Fruit fly (Drosophila melanogaster) whole organism, embryonic: ENCODE measurements around the gene CG33111.

Experiments used
- Atf-2 ChIP-seq: fragments of 200-800 bp; sonication (Bioruptor generic); optimal IDR thresholded peaks from 2 replicates; lab custom pipeline; 2016; ENCODE audit warnings: missing biosample characterization, missing genetic modification characterization
- Blimp-1 ChIP-seq: fragments of 200-800 bp; sonication (Bioruptor generic); optimal IDR thresholded peaks from 3 replicates; lab custom pipeline; 2018; ENCODE audit warnings: missing biosample characterization, missing genetic modification characterization, mild to moderate bottlenecking, moderate library complexity, missing genetic modification reagents
- CG10267 ChIP-seq: fragments of 200-800 bp; sonication (Bioruptor generic); optimal IDR thresholded peaks from 2 replicates; lab custom pipeline; 2018; ENCODE audit warnings: missing biosample characterization, mild to moderate bottlenecking, missing genetic modification characterization, moderate library complexity
- CG10959 ChIP-seq: fragments of 200-800 bp; sonication (Bioruptor generic); IDR thresholded peaks from 2 replicates; pipeline ENCODE4 v1.3.6; 2022; ENCODE audit warnings: missing biosample characterization, missing genetic modification characterization
- CG10979 ChIP-seq: fragments of 200-800 bp; sonication (Bioruptor generic); optimal IDR thresholded peaks from 2 replicates; lab custom pipeline; 2018; ENCODE audit warnings: missing biosample characterization, mild to moderate bottlenecking, missing genetic modification characterization, moderate library complexity
- CG13894 ChIP-seq: fragments of 200-800 bp; sonication (Bioruptor generic); optimal IDR thresholded peaks from 3 replicates; lab custom pipeline; 2018; ENCODE audit warnings: missing biosample characterization, mild to moderate bottlenecking, missing genetic modification characterization, moderate library complexity
- CG14441 ChIP-seq: fragments of 200-800 bp; sonication (Bioruptor generic); IDR thresholded peaks from 2 replicates; pipeline ENCODE4 v1.3.6; 2022; ENCODE audit warnings: missing biosample characterization, missing genetic modification characterization
- CG15479 ChIP-seq: fragments of 200-800 bp; sonication (Bioruptor generic); optimal IDR thresholded peaks from 3 replicates; lab custom pipeline; 2019; ENCODE audit warnings: missing biosample characterization, mild to moderate bottlenecking, missing genetic modification characterization, moderate library complexity
- CG17829 ChIP-seq: fragments of 200-800 bp; optimal IDR thresholded peaks from 2 replicates; lab custom pipeline; 2019; ENCODE audit warnings: missing biosample characterization, mild to moderate bottlenecking, missing genetic modification characterization, moderate library complexity
- CG18262 ChIP-seq: fragments of 200-800 bp; optimal IDR thresholded peaks from 3 replicates; lab custom pipeline; 2019; ENCODE audit warnings: missing biosample characterization, mild to moderate bottlenecking, missing genetic modification characterization, moderate library complexity
- CG2678 ChIP-seq: fragments of 200-800 bp; sonication (Bioruptor generic); optimal IDR thresholded peaks from 3 replicates; lab custom pipeline; 2019; ENCODE audit warnings: missing biosample characterization, mild to moderate bottlenecking, missing genetic modification characterization, moderate library complexity
- CG2712 ChIP-seq: fragments of 200-800 bp; optimal IDR thresholded peaks from 3 replicates; lab custom pipeline; 2019; ENCODE audit warnings: missing biosample characterization, mild to moderate bottlenecking, missing genetic modification characterization, moderate library complexity
- CG30403 ChIP-seq: fragments of 200-800 bp; sonication (Bioruptor generic); optimal IDR thresholded peaks from 3 replicates; lab custom pipeline; 2016; ENCODE audit warnings: missing biosample characterization, missing genetic modification characterization
- CG31441 ChIP-seq: fragments of 200-800 bp; sonication (Bioruptor generic); IDR thresholded peaks from 2 replicates; pipeline ENCODE4 v1.3.6; 2022; ENCODE audit warnings: missing biosample characterization, missing genetic modification characterization
- CG3995 ChIP-seq: fragments of 200-800 bp; sonication (Bioruptor generic); optimal IDR thresholded peaks from 3 replicates; lab custom pipeline; 2016; ENCODE audit warnings: missing biosample characterization, missing genetic modification characterization
- CG4424 ChIP-seq: fragments of 200-800 bp; sonication (Bioruptor generic); optimal IDR thresholded peaks from 3 replicates; lab custom pipeline; 2016; ENCODE audit warnings: missing biosample characterization, missing genetic modification characterization
- CG7786 ChIP-seq: fragments of 200-800 bp; sonication (Bioruptor generic); optimal IDR thresholded peaks from 2 replicates; lab custom pipeline; 2016; ENCODE audit warnings: missing biosample characterization, missing genetic modification characterization
- CG8290 ChIP-seq, 3 experiments: fragments of 200-800 bp; sonication (Bioruptor generic); optimal IDR thresholded peaks; 2 replicates each; lab custom pipeline; 2016 to 2019; ENCODE audit warnings: missing biosample characterization in 3 of 3, missing genetic modification characterization in 3 of 3, mild to moderate bottlenecking in 2 of 3, moderate library complexity in 1 of 3
- CTCF ChIP-seq: fragments of 200-800 bp; sonication (Bioruptor generic); optimal IDR thresholded peaks from 2 replicates; lab custom pipeline; 2017; ENCODE audit warnings: missing biosample characterization, mild to moderate bottlenecking, missing genetic modification characterization, moderate library complexity
- Drgx ChIP-seq: fragments of 200-800 bp; sonication (Bioruptor generic); IDR thresholded peaks from 2 replicates; pipeline ENCODE4 v1.3.6; 2022; ENCODE audit warnings: missing biosample characterization, missing genetic modification characterization
- ERR ChIP-seq: fragments of 200-800 bp; sonication (Bioruptor generic); optimal IDR thresholded peaks from 2 replicates; lab custom pipeline; 2016; ENCODE audit warnings: missing biosample characterization, missing genetic modification characterization
- Ets65A ChIP-seq: fragments of 200-800 bp; sonication (Bioruptor generic); peaks from one replicate; lab custom pipeline; 2016; ENCODE audit warnings: missing biosample characterization, missing genetic modification characterization
- Fer1 ChIP-seq: fragments of 200-800 bp; sonication (Bioruptor generic); optimal IDR thresholded peaks from 2 replicates; lab custom pipeline; 2017; ENCODE audit warnings: missing biosample characterization, mild to moderate bottlenecking, missing genetic modification characterization
- Gug ChIP-seq: fragments of 200-800 bp; sonication (Bioruptor generic); IDR thresholded peaks from 4 replicates; pipeline ENCODE4 v1.3.6; 2022; ENCODE audit warnings: missing biosample characterization, missing genetic modification characterization
- HHEX ChIP-seq: fragments of 200-800 bp; sonication (Bioruptor generic); optimal IDR thresholded peaks from 3 replicates; lab custom pipeline; 2017; ENCODE audit warnings: missing biosample characterization, mild to moderate bottlenecking, missing genetic modification characterization, missing genetic modification reagents
- Med ChIP-seq: fragments of 200-800 bp; sonication (Bioruptor generic); peaks from one replicate; lab custom pipeline; 2016; ENCODE audit warnings: missing biosample characterization, missing genetic modification characterization, mild to moderate bottlenecking, inconsistent platforms, moderate library complexity
- NK7.1 ChIP-seq: fragments of 200-800 bp; sonication (Bioruptor generic); optimal IDR thresholded peaks from 3 replicates; lab custom pipeline; 2016; ENCODE audit warnings: missing biosample characterization, missing genetic modification characterization
- Pdp1 ChIP-seq, 2 experiments: fragments of 200-800 bp; sonication (Bioruptor generic); optimal IDR thresholded peaks; 3 replicates each; lab custom pipeline; 2016; ENCODE audit warnings: missing biosample characterization in 2 of 2, missing genetic modification characterization in 2 of 2, mild to moderate bottlenecking in 1 of 2, moderate library complexity in 1 of 2
- Side ChIP-seq: fragments of 200-800 bp; sonication (Bioruptor generic); optimal IDR thresholded peaks from 2 replicates; lab custom pipeline; 2016; ENCODE audit warnings: missing biosample characterization, missing genetic modification characterization
- ara ChIP-seq: fragments of 200-800 bp; sonication (Bioruptor generic); IDR thresholded peaks from 2 replicates; pipeline ENCODE4 v1.3.6; 2022; ENCODE audit warnings: missing biosample characterization, missing genetic modification characterization
- bowl ChIP-seq: fragments of 200-800 bp; sonication (Bioruptor generic); IDR thresholded peaks from 2 replicates; pipeline ENCODE4 v1.3.6; 2022; ENCODE audit warnings: missing biosample characterization, missing genetic modification characterization
- chinmo ChIP-seq: fragments of 200-800 bp; sonication (Bioruptor generic); IDR thresholded peaks from 4 replicates; pipeline ENCODE4 v1.3.6; 2022; ENCODE audit warnings: missing biosample characterization, missing genetic modification characterization; ENCODE audit not compliant: partially characterized antibody
- crc ChIP-seq: fragments of 200-800 bp; sonication (Bioruptor generic); optimal IDR thresholded peaks from 2 replicates; lab custom pipeline; 2016; ENCODE audit warnings: missing biosample characterization, missing genetic modification characterization
- crol ChIP-seq: fragments of 200-800 bp; sonication (Bioruptor generic); IDR thresholded peaks from 2 replicates; pipeline ENCODE4 v1.3.6; 2022; ENCODE audit warnings: missing biosample characterization, missing genetic modification characterization
- crp ChIP-seq, 2 experiments: fragments of 200-800 bp; sonication (Bioruptor generic); optimal IDR thresholded peaks; 2 replicates in 1 of 2; 3 replicates in 1 of 2; lab custom pipeline; 2017; ENCODE audit warnings: missing biosample characterization in 2 of 2, missing genetic modification characterization in 2 of 2, mild to moderate bottlenecking in 1 of 2, moderate library complexity in 1 of 2
- dmrt11E ChIP-seq: fragments of 200-800 bp; sonication (Bioruptor generic); optimal IDR thresholded peaks from 3 replicates; lab custom pipeline; 2018; ENCODE audit warnings: missing biosample characterization, mild to moderate bottlenecking, missing genetic modification characterization, moderate library complexity
- kay ChIP-seq: fragments of 200-800 bp; sonication (Bioruptor generic); optimal IDR thresholded peaks from 2 replicates; lab custom pipeline; 2016; ENCODE audit warnings: missing biosample characterization, missing genetic modification characterization
- ken ChIP-seq: fragments of 200-800 bp; sonication (Bioruptor generic); IDR thresholded peaks from 3 replicates; pipeline ENCODE4 v1.3.6; 2022; ENCODE audit warnings: missing biosample characterization, missing genetic modification characterization
- kni ChIP-seq: fragments of 200-800 bp; sonication (Bioruptor generic); optimal IDR thresholded peaks from 3 replicates; lab custom pipeline; 2017; ENCODE audit warnings: mild to moderate bottlenecking, missing biosample characterization, missing genetic modification reagents, missing genetic modification characterization
- lilli ChIP-seq: fragments of 200-800 bp; sonication (Bioruptor generic); optimal IDR thresholded peaks from 3 replicates; lab custom pipeline; 2016; ENCODE audit warnings: missing biosample characterization, missing genetic modification characterization
- lola ChIP-seq, 3 experiments: fragments of >200 bp in 2 of 3; fragments of 200-800 bp in 1 of 3; sonication (Bioruptor generic) in 1 of 3; optimal IDR thresholded peaks; 2 replicates each; lab custom pipeline; 2017 to 2019; ENCODE audit warnings: missing biosample characterization in 3 of 3, missing genetic modification characterization in 3 of 3, mild to moderate bottlenecking in 1 of 3, moderate library complexity in 1 of 3
- nmo ChIP-seq: fragments of 200-800 bp; sonication (Bioruptor generic); optimal IDR thresholded peaks from 2 replicates; lab custom pipeline; 2018; ENCODE audit warnings: missing biosample characterization, mild to moderate bottlenecking, missing genetic modification characterization, moderate library complexity
- nom ChIP-seq: fragments of 200-800 bp; sonication (Bioruptor generic); optimal IDR thresholded peaks from 2 replicates; lab custom pipeline; 2017; ENCODE audit warnings: missing biosample characterization, missing genetic modification characterization, mild to moderate bottlenecking, moderate library complexity, missing genetic modification reagents
- prd ChIP-seq, 3 experiments: fragments of >200 bp in 2 of 3; fragments of 200-800 bp in 1 of 3; sonication (Bioruptor generic) in 1 of 3; optimal IDR thresholded peaks in 2 of 3; IDR thresholded peaks in 1 of 3; 2 replicates in 2 of 3; 3 replicates in 1 of 3; pipeline versions ENCODE4 v1.3.6 to Lab custom; 2017 to 2022; ENCODE audit warnings: missing biosample characterization in 1 of 3, missing genetic modification characterization in 1 of 3
- pros ChIP-seq: fragments of 200-800 bp; sonication (Bioruptor generic); optimal IDR thresholded peaks from 3 replicates; lab custom pipeline; 2019; ENCODE audit warnings: missing biosample characterization, mild to moderate bottlenecking, missing genetic modification characterization, moderate library complexity
- row ChIP-seq: fragments of 200-800 bp; sonication (Bioruptor generic); IDR thresholded peaks from 3 replicates; pipeline ENCODE4 v1.3.6; 2022; ENCODE audit warnings: missing biosample characterization, missing genetic modification characterization
- zf30C ChIP-seq: fragments of 200-800 bp; sonication (Bioruptor generic); optimal IDR thresholded peaks from 3 replicates; lab custom pipeline; 2018; ENCODE audit warnings: missing biosample characterization, mild to moderate bottlenecking, missing genetic modification characterization

Gene CG33111

DNA sequence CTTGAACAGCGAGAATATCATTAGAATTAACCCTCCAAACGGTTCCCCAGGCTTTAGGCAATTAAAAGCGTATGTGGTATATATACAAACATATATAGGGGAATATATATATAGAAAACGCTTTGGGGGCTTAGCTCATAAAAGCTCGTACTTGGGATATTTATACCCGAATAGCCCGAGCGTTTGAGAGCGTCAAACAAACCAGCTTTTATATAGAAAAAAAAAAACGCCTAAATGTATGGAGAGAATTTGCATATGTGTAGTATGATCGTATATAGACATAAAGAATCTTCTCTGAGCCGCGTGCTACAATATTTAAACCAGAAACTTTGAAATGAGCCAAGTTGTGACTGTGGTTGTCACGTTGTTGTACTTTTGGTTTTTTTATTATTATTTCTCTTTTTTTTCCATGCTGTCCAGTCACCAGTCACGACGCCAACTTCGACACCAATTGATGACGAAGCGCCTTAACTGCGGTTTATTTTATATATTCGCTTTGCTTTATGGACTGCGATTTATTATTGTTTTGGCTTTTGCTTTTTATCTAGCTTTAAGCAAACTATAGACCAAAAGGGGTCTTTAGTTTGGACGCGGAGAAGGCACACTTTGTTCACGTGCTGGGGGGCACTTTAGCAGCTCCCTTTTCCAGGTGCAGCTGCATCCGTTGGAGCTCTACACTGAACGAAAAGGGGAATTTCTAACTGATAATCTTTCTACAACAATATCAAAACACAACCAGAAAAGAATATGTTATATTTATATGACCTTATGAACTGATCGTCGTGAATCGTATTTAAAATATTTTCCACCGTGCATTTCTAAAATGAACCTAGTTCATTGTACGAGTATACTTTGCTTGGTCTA lies 32.0 kb downstream of the CG33111 start (continued):
- no peak for TF ChIP-seq CG15479 (GFP tag; lab: Kevin White, UChicago)
- TF ChIP-seq CTCF (GFP tag; lab: Kevin White, UChicago): no peak
- TF ChIP-seq CG10979 (tag; lab: Kevin White, UChicago): peak; percentile 50
- TF ChIP-seq CG2678 (tag; lab: Kevin White, UChicago): peak; percentile 6
- peak; percentile 49; the same call in 1 of the 2 replicates for TF ChIP-seq CG31441 (GFP tag; lab: Robert Waterston, UW)
- TF ChIP-seq CG13894 (tag; lab: Kevin White, UChicago): peak; percentile 83
- TF ChIP-seq CG2712: peak; percentile 50
- no peak for TF ChIP-seq lola (GFP tag; optimal IDR thresholded peaks at IDR 0.05; lab: Kevin White, UChicago)
- TF ChIP-seq crc (GFP tag; lab: Kevin White, UChicago): no peak
- no peak for TF ChIP-seq bowl (GFP tag; lab: Robert Waterston, UW)
- TF ChIP-seq lilli: no peak
- peak; percentile 54 for TF ChIP-seq CG18262 (tag; lab: Kevin White, UChicago)
- TF ChIP-seq CG8290 (GFP tag; optimal IDR thresholded peaks at IDR 0.05; lab: Kevin White, UChicago): peak; percentile 7
- no peak for TF ChIP-seq CG8290 (tag; optimal IDR thresholded peaks at IDR 0.05; lab: Kevin White, UChicago)
- no peak for TF ChIP-seq Fer1 (GFP tag; lab: Kevin White, UChicago)
- no peak for TF ChIP-seq Side (GFP tag; lab: Kevin White, UChicago)
- peak; percentile 39 for TF ChIP-seq zf30C
- TF ChIP-seq HHEX (GFP tag; lab: Kevin White, UChicago): no peak
- peak; percentile 6 for TF ChIP-seq dmrt11E
- 0 out of 3 replicates have a peak, but pooled peaks have one; percentile 16 for TF ChIP-seq row (GFP tag; lab: Robert Waterston, UW)
- no peak for TF ChIP-seq Atf-2
- TF ChIP-seq CG10959 (GFP tag; lab: Robert Waterston, UW): peak; percentile 29; the same call in 1 of the 2 replicates
- TF ChIP-seq Drgx (GFP tag; lab: Robert Waterston, UW): peak; percentile 66
- peak; percentile 66 for TF ChIP-seq CG3995
- TF ChIP-seq prd (optimal IDR thresholded peaks at IDR 0.05; lab: Kevin White, UChicago): no peak
- peak; percentile 34; the same call in 1 of the 3 replicates for TF ChIP-seq prd (GFP tag; IDR thresholded peaks at IDR 0.05; lab: Robert Waterston, UW)
- TF ChIP-seq CG10267 (tag; lab: Kevin White, UChicago): peak; percentile 19
- TF ChIP-seq nmo: no peak
- no peak for TF ChIP-seq CG30403 (GFP tag; lab: Kevin White, UChicago)
- peak; percentile 60 for TF ChIP-seq CG17829 (tag; lab: Kevin White, UChicago)
- no peak for TF ChIP-seq CG14441 (GFP tag; lab: Robert Waterston, UW)
- no peak for TF ChIP-seq ERR (GFP tag; lab: Kevin White, UChicago)
- TF ChIP-seq Med (GFP tag; lab: Kevin White, UChicago): peak; percentile 41
- TF ChIP-seq chinmo (GFP tag; lab: Robert Waterston, UW): 0 out of 4 replicates have a peak, but pooled peaks have one; percentile 61
- peak; percentile 55 for TF ChIP-seq CG4424 (GFP tag; lab: Kevin White, UChicago)
- TF ChIP-seq crp (GFP tag; optimal IDR thresholded peaks at IDR 0.05; lab: Kevin White, UChicago): no peak
- TF ChIP-seq ara (GFP tag; lab: Robert Waterston, UW): peak; percentile 73
- TF ChIP-seq, all 482 proteins: peak for 34

DNA sequence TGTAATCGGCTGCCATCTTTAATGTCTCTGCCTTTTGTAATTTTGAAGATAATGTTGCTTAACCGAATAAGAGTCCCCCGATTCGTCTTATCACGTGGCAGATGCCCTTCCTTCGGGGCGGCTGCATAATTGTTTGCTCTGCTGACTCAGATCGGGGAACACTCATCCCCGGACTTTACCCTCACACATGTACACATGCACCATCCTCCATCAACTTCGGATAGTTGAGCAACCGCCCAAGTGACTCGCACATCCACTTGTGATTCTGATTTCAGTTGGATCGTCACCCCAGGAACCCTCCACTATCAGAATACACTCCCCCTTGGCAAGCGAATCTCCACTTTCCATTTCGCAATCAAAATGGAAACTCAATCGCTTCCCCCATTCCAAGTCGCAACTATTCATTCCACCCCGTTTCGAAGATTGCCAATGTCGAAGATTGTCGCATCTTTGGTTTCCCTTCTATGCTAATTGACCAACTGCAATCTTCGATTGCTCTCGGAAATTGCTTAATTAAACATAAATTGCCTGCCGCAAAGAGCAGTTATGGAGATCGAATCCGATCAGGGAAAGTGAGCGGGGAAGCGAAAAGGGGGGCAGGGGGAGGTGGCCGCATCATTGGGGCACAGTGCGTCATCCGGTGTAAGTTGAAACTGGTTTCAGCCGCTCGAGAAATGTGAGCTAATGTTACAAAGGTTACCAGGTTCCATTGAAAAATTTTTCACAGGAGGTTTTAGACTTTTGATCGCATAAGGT lies 33.9 kb downstream of the CG33111 start:
- TF ChIP-seq NK7.1: no peak
- TF ChIP-seq ken (GFP tag; lab: Robert Waterston, UW): 0 out of 3 replicates have a peak, but pooled peaks have one; percentile 6
- TF ChIP-seq kay: peak; percentile 3
- TF ChIP-seq CG7786 (GFP tag; lab: Kevin White, UChicago): no peak
- no peak for TF ChIP-seq Gug (GFP tag; lab: Robert Waterston, UW)
- peak; percentile 31 for TF ChIP-seq kni
- peak; percentile 62 for TF ChIP-seq crol (GFP tag; lab: Robert Waterston, UW)
- TF ChIP-seq pros (GFP tag; lab: Kevin White, UChicago): peak; percentile 20
- peak; percentile 87 for TF ChIP-seq nom (GFP tag; lab: Kevin White, UChicago)
- TF ChIP-seq Blimp-1: peak; percentile 93
- peak; percentile 45 for TF ChIP-seq Ets65A
- TF ChIP-seq Pdp1 (GFP tag; optimal IDR thresholded peaks at IDR 0.05; lab: Kevin White, UChicago): peak in 1 of 2 experiments; percentile 8
